Worm (Caenorhabditis elegans): ENCODE measurements around the gene C07D10.5.

C07D10.5 gene

DNA sequence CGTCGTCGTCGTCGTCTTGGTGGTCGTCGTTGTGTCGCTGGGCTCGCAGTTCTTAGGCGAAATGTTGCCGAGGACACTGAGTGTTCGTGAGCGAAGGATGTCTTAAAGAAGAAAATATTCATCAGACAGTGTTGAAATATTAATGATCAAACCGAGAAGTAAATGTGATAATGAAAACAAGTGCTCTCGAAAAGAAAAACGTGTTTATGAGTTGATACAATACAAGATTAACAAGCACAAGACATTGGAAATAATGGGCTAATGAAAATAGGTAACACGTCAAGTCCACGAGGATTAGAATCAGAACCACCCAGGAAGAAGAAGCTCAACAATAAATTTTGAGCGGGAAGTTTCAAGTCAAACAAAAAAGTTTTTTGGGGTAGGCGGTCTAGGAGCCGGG is 30.6 kb downstream of the C07D10.5 start, which contains the start of gene K02A2.5:
K02A2.5 (minus strand) TSS at position 101 of the 400 bp plus-strand sequence.
- TF ChIP-seq ceh-30 (tag; optimal IDR thresholded peaks at IDR 0.05) (no peak), eyg-1 (tag; optimal IDR thresholded peaks at IDR 0.05) (no peak), pag-3 (tag; optimal IDR thresholded peaks at IDR 0.05; ENCODE audit: borderline replicate concordance) (no peak), ahr-1 (tag; optimal IDR thresholded peaks at IDR 0.05) (no peak), tbx-7 (tag; optimal IDR thresholded peaks at IDR 0.05) (no peak), ceh-48 (tag; optimal IDR thresholded peaks at IDR 0.05) (no peak), gmeb-2 (tag; optimal IDR thresholded peaks at IDR 0.05) (no peak), tbx-2 (tag; optimal IDR thresholded peaks at IDR 0.05) (no peak), dmd-4 (tag; optimal IDR thresholded peaks at IDR 0.05; ENCODE audit: borderline replicate concordance) (no peak), pros-1 (tag; optimal IDR thresholded peaks at IDR 0.05) (no peak), unc-42 (tag; optimal IDR thresholded peaks at IDR 0.05) (no peak), hlh-30 (tag; optimal IDR thresholded peaks at IDR 0.05; ENCODE audit: insufficient read depth) (no peak), pat-9 (tag; optimal IDR thresholded peaks at IDR 0.05) (no peak), elt-4 (tag; optimal IDR thresholded peaks at IDR 0.05) (no peak), fkh-10 (GFP tag; optimal IDR thresholded peaks at IDR 0.05) (no peak), sdc-2 (tag; optimal IDR thresholded peaks at IDR 0.05) (no peak)

DNA sequence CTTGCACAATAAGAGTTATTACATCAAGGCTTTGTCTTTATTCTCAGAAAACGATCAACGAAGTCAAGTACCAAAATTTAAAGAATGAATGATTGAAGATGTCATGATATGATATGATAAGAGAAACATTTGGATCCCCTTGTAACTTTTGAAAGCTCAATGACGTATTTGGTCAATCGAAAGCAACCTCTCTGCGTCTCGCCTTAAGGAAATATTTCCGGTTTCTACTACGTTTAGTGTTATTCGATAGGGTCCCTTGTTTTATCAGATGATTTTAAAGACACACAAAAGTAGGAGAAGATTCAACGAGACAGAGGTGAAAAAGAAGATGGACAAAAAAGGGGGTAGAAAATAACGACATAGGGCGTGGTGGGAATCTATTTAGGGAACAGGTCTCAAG is 31.9 kb downstream of the C07D10.5 start:
- TF ChIP-seq ttx-3 (tag; optimal IDR thresholded peaks at IDR 0.05) = no peak
- no peak for TF ChIP-seq pha-2 (tag; optimal IDR thresholded peaks at IDR 0.05)
- TF ChIP-seq F13H6.1 (tag; optimal IDR thresholded peaks at IDR 0.05) = no peak
- no peak for TF ChIP-seq K02D7.2 (tag; optimal IDR thresholded peaks at IDR 0.05)
- no peak for TF ChIP-seq ceh-24 (tag; optimal IDR thresholded peaks at IDR 0.05)
- no peak for TF ChIP-seq sdc-2 (tag; optimal IDR thresholded peaks at IDR 0.05)

DNA sequence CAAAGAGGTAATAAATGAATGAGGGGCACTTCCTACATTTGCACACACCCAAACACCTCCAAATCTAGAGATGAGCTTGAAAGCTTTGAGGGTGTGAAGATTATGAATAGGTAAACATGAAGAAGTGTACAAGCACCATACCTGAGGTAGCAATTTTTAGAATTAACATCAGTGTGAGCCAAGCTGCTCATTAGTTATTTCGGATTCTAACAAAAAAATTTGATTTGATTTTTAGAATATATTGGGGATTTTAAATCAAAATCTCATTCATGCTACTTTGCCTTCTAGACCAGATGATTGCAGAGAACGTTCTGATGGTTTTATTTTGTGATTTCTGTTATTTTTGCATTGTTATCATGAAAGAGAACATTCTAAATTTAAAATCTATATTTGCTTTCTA is 32.4 kb downstream of the C07D10.5 start:
- TF ChIP-seq pag-3 (tag; optimal IDR thresholded peaks at IDR 0.05; ENCODE audit: borderline replicate concordance) (no peak), ceh-14 (tag; optimal IDR thresholded peaks at IDR 0.05) (no peak), ceh-34 (tag; optimal IDR thresholded peaks at IDR 0.05) (no peak)

DNA sequence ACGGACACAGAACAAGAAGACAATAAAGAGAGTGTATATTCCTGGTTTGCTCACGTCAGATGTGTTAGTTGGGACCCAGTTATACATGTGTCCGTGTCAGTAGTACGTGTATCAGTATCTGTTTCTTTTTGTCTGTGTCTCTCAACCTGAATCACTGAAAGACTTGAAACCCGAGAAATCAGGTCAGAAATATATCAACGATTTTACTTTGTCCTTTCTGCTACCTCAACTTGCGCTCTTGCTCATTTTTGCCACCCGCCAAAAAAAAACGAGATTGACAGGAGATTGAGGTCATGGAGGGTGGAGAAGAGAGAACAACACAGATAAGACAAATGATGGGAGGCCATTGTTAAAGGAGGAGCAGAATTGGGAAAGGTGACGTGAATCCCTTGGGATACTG is 38.2 kb downstream of the C07D10.5 start:
- no peak for TF ChIP-seq pqm-1 (tag; optimal IDR thresholded peaks at IDR 0.05)
- no peak for TF ChIP-seq elt-2 (tag; optimal IDR thresholded peaks at IDR 0.05)
- TF ChIP-seq hlh-30 (tag; optimal IDR thresholded peaks at IDR 0.05; ENCODE audit: insufficient read depth) = no peak
- no peak for TF ChIP-seq ceh-18 (tag; optimal IDR thresholded peaks at IDR 0.05)
- no peak for TF ChIP-seq Y22D7AL.16 (tag; optimal IDR thresholded peaks at IDR 0.05)
- no peak for TF ChIP-seq ceh-31 (tag; optimal IDR thresholded peaks at IDR 0.05)
- no peak for TF ChIP-seq K02D7.2 (tag; optimal IDR thresholded peaks at IDR 0.05)
- no peak for TF ChIP-seq zip-5 (tag; optimal IDR thresholded peaks at IDR 0.05)
- no peak for TF ChIP-seq odd-2 (tag; optimal IDR thresholded peaks at IDR 0.05)
- TF ChIP-seq tbx-7 (tag; optimal IDR thresholded peaks at IDR 0.05) = no peak

DNA sequence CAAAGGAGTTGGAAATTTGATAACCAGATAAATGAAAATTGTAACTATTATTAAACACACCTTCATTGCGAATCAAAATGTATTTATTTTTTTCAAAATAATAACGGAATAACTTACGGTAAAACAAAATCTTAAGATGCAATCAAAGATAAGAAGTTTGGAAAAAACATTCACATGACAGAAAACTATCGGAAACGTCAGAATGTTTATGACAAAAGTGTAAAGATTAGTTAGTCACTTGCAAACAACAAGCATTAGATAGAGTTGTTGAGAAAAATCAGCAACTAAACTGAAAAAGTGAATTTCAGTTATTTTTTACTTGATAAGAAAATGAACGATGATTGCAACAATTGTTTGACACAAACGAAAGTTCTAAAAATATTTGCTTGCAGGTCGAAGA is 38.8 kb downstream of the C07D10.5 start:
- TF ChIP-seq che-1 (tag; optimal IDR thresholded peaks at IDR 0.05) (no peak), odd-2 (tag; optimal IDR thresholded peaks at IDR 0.05) (no peak)

DNA sequence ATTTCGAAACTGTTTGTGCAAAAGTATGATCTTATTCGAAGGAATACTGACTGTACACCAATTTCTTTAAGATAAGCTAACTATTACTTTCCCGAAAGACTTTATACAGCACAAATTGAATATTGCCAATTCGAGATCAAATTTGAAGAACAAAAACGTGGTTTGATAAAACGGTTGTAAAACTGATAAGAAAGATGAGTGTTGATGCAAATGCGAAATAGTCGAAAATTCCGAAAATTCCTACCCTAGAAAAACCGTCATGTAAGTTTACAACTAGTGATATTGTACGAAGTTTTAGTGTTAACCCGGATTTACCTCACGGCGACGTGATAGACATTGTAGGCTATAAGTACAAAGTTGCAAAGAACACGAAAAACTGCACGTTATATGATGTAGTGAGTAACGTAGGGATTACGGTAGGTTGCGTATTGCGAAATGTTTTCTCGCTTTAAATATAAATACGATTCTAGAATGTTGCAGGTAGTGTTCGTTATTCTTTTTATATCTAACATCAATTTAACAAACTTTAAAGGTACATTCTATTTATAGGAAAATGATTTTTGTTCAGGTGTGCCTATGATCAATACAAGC is 39.5 kb downstream of the C07D10.5 start:
- no peak for TF ChIP-seq nhr-11 (tag; optimal IDR thresholded peaks at IDR 0.05)
- TF ChIP-seq pha-4 (tag; optimal IDR thresholded peaks at IDR 0.05) = no peak
- no peak for TF ChIP-seq sdc-2 (tag; optimal IDR thresholded peaks at IDR 0.05)
- TF ChIP-seq unc-3 (GFP tag; conservative IDR thresholded peaks at IDR 0.05) = no peak
- no peak for TF ChIP-seq unc-3 (tag; optimal IDR thresholded peaks at IDR 0.05)
- no peak for TF ChIP-seq pha-2 (tag; optimal IDR thresholded peaks at IDR 0.05)
- no peak for TF ChIP-seq ceh-34 (tag; optimal IDR thresholded peaks at IDR 0.05)
- TF ChIP-seq unc-55 (GFP tag; optimal IDR thresholded peaks at IDR 0.05) = no peak
- no peak for TF ChIP-seq ceh-19 (GFP tag; optimal IDR thresholded peaks at IDR 0.05)
- no peak for TF ChIP-seq pag-3 (tag; optimal IDR thresholded peaks at IDR 0.05; ENCODE audit: borderline replicate concordance)

Measured in whole organism, late embryonic.